Fruit fly (Drosophila melanogaster) whole organism, embryonic: ENCODE measurements around the gene CG31100.

Experiments
- CG10979 ChIP-seq: fragments of 200-800 bp; sonication (Bioruptor generic); optimal IDR thresholded peaks from 2 replicates; lab custom pipeline; 2018; ENCODE audit warnings: missing biosample characterization, mild to moderate bottlenecking, missing genetic modification characterization, moderate library complexity
- CG11093 ChIP-seq: fragments of 200-800 bp; sonication (Bioruptor generic); IDR thresholded peaks from 3 replicates; pipeline ENCODE4 v1.3.6; 2022; ENCODE audit warnings: missing biosample characterization, missing genetic modification characterization
- CG11456 ChIP-seq: fragments of 200-800 bp; sonication (Bioruptor generic); IDR thresholded peaks from 3 replicates; pipeline ENCODE4 v1.3.6; 2022; ENCODE audit warnings: missing biosample characterization, missing genetic modification characterization
- CG12769 ChIP-seq: fragments of 200-800 bp; sonication (Bioruptor generic); optimal IDR thresholded peaks from 2 replicates; lab custom pipeline; 2019; ENCODE audit warnings: missing biosample characterization, mild to moderate bottlenecking, missing genetic modification characterization, moderate library complexity
- CG13894 ChIP-seq: fragments of 200-800 bp; sonication (Bioruptor generic); optimal IDR thresholded peaks from 3 replicates; lab custom pipeline; 2018; ENCODE audit warnings: missing biosample characterization, mild to moderate bottlenecking, missing genetic modification characterization, moderate library complexity
- CG17359 ChIP-seq: fragments of 200-800 bp; sonication (Bioruptor generic); optimal IDR thresholded peaks from 3 replicates; lab custom pipeline; 2018; ENCODE audit warnings: missing biosample characterization, mild to moderate bottlenecking, missing genetic modification characterization, moderate library complexity
- CG17361 ChIP-seq: fragments of 200-800 bp; sonication (Bioruptor generic); IDR thresholded peaks from 3 replicates; pipeline ENCODE4 v1.3.6; 2022; ENCODE audit warnings: missing biosample characterization, missing genetic modification characterization
- CG18262 ChIP-seq: fragments of 200-800 bp; optimal IDR thresholded peaks from 3 replicates; lab custom pipeline; 2019; ENCODE audit warnings: missing biosample characterization, mild to moderate bottlenecking, missing genetic modification characterization, moderate library complexity
- CG30403 ChIP-seq: fragments of 200-800 bp; sonication (Bioruptor generic); optimal IDR thresholded peaks from 3 replicates; lab custom pipeline; 2016; ENCODE audit warnings: missing biosample characterization, missing genetic modification characterization
- CG31388 ChIP-seq: fragments of 200-800 bp; sonication (Bioruptor generic); optimal IDR thresholded peaks from 2 replicates; lab custom pipeline; 2016; ENCODE audit warnings: missing biosample characterization, missing genetic modification characterization
- CG31441 ChIP-seq: fragments of 200-800 bp; sonication (Bioruptor generic); IDR thresholded peaks from 2 replicates; pipeline ENCODE4 v1.3.6; 2022; ENCODE audit warnings: missing biosample characterization, missing genetic modification characterization
- CG34376 ChIP-seq: fragments of 200-800 bp; sonication (Bioruptor generic); optimal IDR thresholded peaks from 2 replicates; lab custom pipeline; 2018; ENCODE audit warnings: missing biosample characterization, mild to moderate bottlenecking, missing genetic modification characterization
- CG3838 ChIP-seq: fragments of 200-800 bp; sonication (Bioruptor generic); optimal IDR thresholded peaks from 3 replicates; lab custom pipeline; 2016; ENCODE audit warnings: missing biosample characterization, missing genetic modification characterization
- CG4707 ChIP-seq: fragments of 200-800 bp; sonication (Bioruptor generic); optimal IDR thresholded peaks from 2 replicates; lab custom pipeline; 2018; ENCODE audit warnings: missing biosample characterization, mild to moderate bottlenecking, missing genetic modification characterization, moderate library complexity
- CG7372 ChIP-seq: fragments of 200-800 bp; sonication (Bioruptor generic); IDR thresholded peaks from 2 replicates; pipeline ENCODE4 v1.3.6; 2022; ENCODE audit warnings: missing biosample characterization, missing genetic modification characterization
- CG7839 ChIP-seq: fragments of 200-800 bp; sonication (Bioruptor generic); optimal IDR thresholded peaks from 3 replicates; lab custom pipeline; 2018; ENCODE audit warnings: missing biosample characterization, mild to moderate bottlenecking, missing genetic modification characterization, moderate library complexity
- CG8359 ChIP-seq: fragments of 200-800 bp; sonication (Bioruptor generic); optimal IDR thresholded peaks from 2 replicates; lab custom pipeline; 2017; ENCODE audit warnings: missing biosample characterization, mild to moderate bottlenecking, missing genetic modification characterization, borderline replicate concordance
- CG9215 ChIP-seq: fragments of 200-800 bp; sonication (Bioruptor generic); IDR thresholded peaks from 2 replicates; pipeline ENCODE4 v1.3.6; 2022; ENCODE audit warnings: missing biosample characterization, missing genetic modification characterization
- CG9727 ChIP-seq: fragments of 200-800 bp; sonication (Bioruptor generic); optimal IDR thresholded peaks from 3 replicates; lab custom pipeline; 2017; ENCODE audit warnings: missing biosample characterization, mild to moderate bottlenecking, missing genetic modification characterization
- Doc3 ChIP-seq: fragments of 200-800 bp; sonication (Bioruptor generic); IDR thresholded peaks from 3 replicates; pipeline ENCODE4 v1.3.6; 2022; ENCODE audit warnings: missing biosample characterization, missing genetic modification characterization; ENCODE audit not compliant: partially characterized antibody
- Eip74EF ChIP-seq, 2 experiments: fragments of 200-800 bp in 1 of 2; fragments of >200 bp in 1 of 2; sonication (Bioruptor generic) in 1 of 2; optimal IDR thresholded peaks; 2 replicates each; lab custom pipeline; 2017 to 2019; ENCODE audit warnings: missing biosample characterization in 2 of 2, missing genetic modification characterization in 2 of 2, mild to moderate bottlenecking in 1 of 2, moderate library complexity in 1 of 2
- Hey ChIP-seq: fragments of 200-800 bp; sonication (Bioruptor generic); optimal IDR thresholded peaks from 3 replicates; lab custom pipeline; 2018; ENCODE audit warnings: missing biosample characterization, mild to moderate bottlenecking, missing genetic modification characterization
- NFAT ChIP-seq: fragments of 200-800 bp; sonication (Bioruptor generic); IDR thresholded peaks from 2 replicates; pipeline ENCODE4 v1.3.6; 2022; ENCODE audit warnings: missing biosample characterization, missing genetic modification characterization
- Sin3A ChIP-seq: fragments of >200 bp; optimal IDR thresholded peaks from 2 replicates; lab custom pipeline; 2018
- Ssrp ChIP-seq: fragments of 200-800 bp; sonication (Bioruptor generic); optimal IDR thresholded peaks from 2 replicates; lab custom pipeline; 2018; ENCODE audit warnings: missing biosample characterization, mild to moderate bottlenecking, missing genetic modification characterization, moderate library complexity
- YL-1 ChIP-seq: fragments of 200-800 bp; sonication (Bioruptor generic); optimal IDR thresholded peaks from 3 replicates; lab custom pipeline; 2017; ENCODE audit warnings: missing biosample characterization, mild to moderate bottlenecking, missing genetic modification characterization
- ac ChIP-seq: fragments of 200-800 bp; sonication (Bioruptor generic); optimal IDR thresholded peaks from 3 replicates; lab custom pipeline; 2017; ENCODE audit warnings: missing biosample characterization, mild to moderate bottlenecking, missing genetic modification characterization
- caup ChIP-seq: fragments of 200-800 bp; sonication (Bioruptor generic); optimal IDR thresholded peaks from 3 replicates; lab custom pipeline; 2017; ENCODE audit warnings: missing biosample characterization, mild to moderate bottlenecking, missing genetic modification characterization, moderate library complexity; ENCODE audit not compliant: severe bottlenecking
- ci ChIP-seq: fragments of 200-800 bp; sonication (Bioruptor generic); IDR thresholded peaks from 3 replicates; pipeline ENCODE4 v1.3.6; 2022; ENCODE audit warnings: missing biosample characterization, missing genetic modification characterization
- dan ChIP-seq: fragments of 200-800 bp; sonication (Bioruptor generic); IDR thresholded peaks from 2 replicates; pipeline ENCODE4 v1.3.6; 2022; ENCODE audit warnings: missing biosample characterization, missing genetic modification characterization
- dpn ChIP-seq, 2 experiments: fragments of 200-800 bp; sonication (Bioruptor generic); optimal IDR thresholded peaks; 3 replicates each; lab custom pipeline; 2016; ENCODE audit warnings: missing biosample characterization in 2 of 2, missing genetic modification characterization in 2 of 2
- ems ChIP-seq: fragments of 200-800 bp; sonication (Bioruptor generic); optimal IDR thresholded peaks from 3 replicates; lab custom pipeline; 2016; ENCODE audit warnings: missing biosample characterization, missing genetic modification characterization
- gcm2 ChIP-seq: fragments of 200-800 bp; sonication (Bioruptor generic); optimal IDR thresholded peaks from 2 replicates; lab custom pipeline; 2016; ENCODE audit warnings: missing biosample characterization, missing genetic modification characterization
- kni ChIP-seq: fragments of 200-800 bp; sonication (Bioruptor generic); optimal IDR thresholded peaks from 3 replicates; lab custom pipeline; 2017; ENCODE audit warnings: mild to moderate bottlenecking, missing biosample characterization, missing genetic modification reagents, missing genetic modification characterization
- nerfin-2 ChIP-seq: fragments of 200-800 bp; sonication (Bioruptor generic); IDR thresholded peaks from 2 replicates; pipeline ENCODE4 v1.3.6; 2022; ENCODE audit warnings: missing biosample characterization, missing genetic modification characterization; ENCODE audit not compliant: partially characterized antibody
- pb ChIP-seq: fragments of 200-800 bp; sonication (Bioruptor generic); optimal IDR thresholded peaks from 3 replicates; lab custom pipeline; 2016; ENCODE audit warnings: missing biosample characterization, missing genetic modification characterization
- phol ChIP-seq: fragments of 200-800 bp; sonication (Bioruptor generic); optimal IDR thresholded peaks from 3 replicates; lab custom pipeline; 2018; ENCODE audit warnings: missing biosample characterization, mild to moderate bottlenecking, missing genetic modification characterization, moderate library complexity
- row ChIP-seq: fragments of 200-800 bp; sonication (Bioruptor generic); IDR thresholded peaks from 3 replicates; pipeline ENCODE4 v1.3.6; 2022; ENCODE audit warnings: missing biosample characterization, missing genetic modification characterization
- sens-2 ChIP-seq: fragments of 200-800 bp; sonication (Bioruptor generic); IDR thresholded peaks from 2 replicates; pipeline ENCODE4 v1.3.6; 2022; ENCODE audit warnings: missing biosample characterization, missing genetic modification characterization
- seq ChIP-seq: fragments of 200-800 bp; sonication (Bioruptor generic); IDR thresholded peaks from 2 replicates; pipeline ENCODE4 v1.3.6; 2022; ENCODE audit warnings: missing biosample characterization, missing genetic modification characterization
- sqz ChIP-seq: fragments of 200-800 bp; sonication (Bioruptor generic); optimal IDR thresholded peaks from 3 replicates; lab custom pipeline; 2018; ENCODE audit warnings: missing biosample characterization, mild to moderate bottlenecking, missing genetic modification characterization
- stc ChIP-seq: fragments of 200-800 bp; sonication (Bioruptor generic); IDR thresholded peaks from 2 replicates; pipeline ENCODE4 v1.3.6; 2022; ENCODE audit warnings: missing biosample characterization, missing genetic modification characterization
- tio ChIP-seq: fragments of 200-800 bp; sonication (Bioruptor generic); optimal IDR thresholded peaks from 2 replicates; lab custom pipeline; 2017; ENCODE audit warnings: missing biosample characterization, missing genetic modification characterization, inconsistent platforms
- tll ChIP-seq, 2 experiments: fragments of 200-800 bp in 1 of 2; fragments of >200 bp in 1 of 2; sonication (Bioruptor generic) in 1 of 2; optimal IDR thresholded peaks; 2 replicates each; lab custom pipeline; 2017 to 2019; ENCODE audit warnings: missing biosample characterization in 2 of 2, missing genetic modification characterization in 2 of 2, mild to moderate bottlenecking in 1 of 2, moderate library complexity in 1 of 2
- unpg ChIP-seq: fragments of 200-800 bp; sonication (Bioruptor generic); optimal IDR thresholded peaks from 3 replicates; lab custom pipeline; 2018; ENCODE audit warnings: missing biosample characterization, mild to moderate bottlenecking, missing genetic modification characterization, moderate library complexity
- wdn ChIP-seq: fragments of 200-800 bp; sonication (Bioruptor generic); IDR thresholded peaks from 2 replicates; pipeline ENCODE4 v1.3.6; 2022; ENCODE audit warnings: missing biosample characterization, missing genetic modification characterization
- zen ChIP-seq: fragments of 200-800 bp; sonication (Bioruptor generic); optimal IDR thresholded peaks from 3 replicates; lab custom pipeline; 2018; ENCODE audit warnings: missing biosample characterization, mild to moderate bottlenecking, missing genetic modification characterization, moderate library complexity
- zen2 ChIP-seq: fragments of 200-800 bp; sonication (Bioruptor generic); IDR thresholded peaks from 3 replicates; pipeline ENCODE4 v1.3.6; 2022; ENCODE audit warnings: missing biosample characterization, missing genetic modification characterization; ENCODE audit not compliant: partially characterized antibody

CG31100 gene

dm6 chr3R:8965546-8965945 is 37.9 kb downstream of the CG31100 start:
- TF ChIP-seq sqz (GFP tag; lab: Kevin White, UChicago), result no peak
- TF ChIP-seq kni, result peak; percentile 9
- TF ChIP-seq caup (GFP tag; lab: Kevin White, UChicago), result no peak
- TF ChIP-seq tll (GFP tag; optimal IDR thresholded peaks at IDR 0.05; lab: Kevin White, UChicago), result peak in 1 of 2 experiments; percentile 91
- peak; percentile 91 for TF ChIP-seq zen (tag; lab: Kevin White, UChicago)
- TF ChIP-seq, all 482 proteins: peak for 3

DNA sequence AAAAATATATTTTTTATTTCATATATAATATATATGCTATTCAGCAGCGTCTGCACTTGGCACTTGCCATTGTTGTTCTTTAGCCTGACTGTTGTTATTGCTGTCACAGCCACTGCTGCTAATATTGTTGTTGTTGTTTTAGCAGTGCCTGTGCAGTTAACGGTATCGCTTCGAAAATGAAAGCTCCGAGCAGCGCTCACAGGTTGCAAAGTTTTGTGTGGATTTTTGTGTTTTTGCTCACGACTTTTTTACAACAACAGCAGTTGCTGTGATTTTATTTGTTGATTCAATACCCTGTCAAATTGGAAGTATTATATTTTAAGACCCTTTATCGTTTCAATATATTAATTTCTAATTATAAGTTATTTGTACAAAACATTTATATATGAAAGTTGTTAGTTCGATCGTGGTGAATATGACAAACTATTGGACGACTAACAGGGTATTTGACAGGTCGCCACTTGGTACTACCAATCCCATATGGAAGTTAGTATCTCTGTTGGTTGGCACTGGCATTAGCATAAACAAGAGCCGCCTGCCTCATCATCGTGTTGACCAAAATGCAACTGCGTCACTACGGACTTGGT is 39.6 kb downstream of the CG31100 start:
- peak; percentile 60 for TF ChIP-seq CG18262 (tag; lab: Kevin White, UChicago)
- TF ChIP-seq Sin3A (lab: Kevin White, UChicago), result no peak
- TF ChIP-seq CG9727, result no peak
- TF ChIP-seq CG34376 (GFP tag; lab: Kevin White, UChicago), result no peak
- TF ChIP-seq tll (GFP tag; optimal IDR thresholded peaks at IDR 0.05; lab: Kevin White, UChicago), result no peak
- TF ChIP-seq unpg (GFP tag; lab: Kevin White, UChicago), result peak; percentile 58
- TF ChIP-seq row, result peak; percentile 51; the same call in 2 of the 3 replicates
- TF ChIP-seq CG12769 (tag; lab: Kevin White, UChicago), result no peak
- TF ChIP-seq CG11456 (GFP tag; lab: Robert Waterston, UW), result no peak
- TF ChIP-seq ems (GFP tag; lab: Kevin White, UChicago), result no peak
- no peak for TF ChIP-seq CG8359
- no peak for TF ChIP-seq CG31388
- TF ChIP-seq CG17359, result peak; percentile 75
- no peak for TF ChIP-seq Doc3 (GFP tag; lab: Robert Waterston, UW)
- no peak for TF ChIP-seq CG11093 (GFP tag; lab: Robert Waterston, UW)
- TF ChIP-seq gcm2 (GFP tag; lab: Kevin White, UChicago), result no peak
- TF ChIP-seq CG17361, result peak; percentile 46; the same call in 1 of the 3 replicates
- peak; percentile 62 for TF ChIP-seq stc (GFP tag; lab: Robert Waterston, UW)
- TF ChIP-seq Eip74EF (GFP tag; optimal IDR thresholded peaks at IDR 0.05; lab: Kevin White, UChicago), result peak in 1 of 2 experiments; percentile 14
- peak; percentile 19 for TF ChIP-seq CG4707 (GFP tag; lab: Kevin White, UChicago)
- no peak for TF ChIP-seq seq (GFP tag; lab: Robert Waterston, UW)
- no peak for TF ChIP-seq CG13894 (tag; lab: Kevin White, UChicago)
- TF ChIP-seq CG7372 (GFP tag; lab: Robert Waterston, UW), result 0 out of 2 replicates have a peak, but pooled peaks have one; percentile 16
- no peak for TF ChIP-seq CG3838 (GFP tag; lab: Kevin White, UChicago)
- peak; percentile 85 for TF ChIP-seq ci
- TF ChIP-seq CG31441 (GFP tag; lab: Robert Waterston, UW), result peak; percentile 73
- no peak for TF ChIP-seq nerfin-2 (GFP tag; lab: Robert Waterston, UW)
- TF ChIP-seq tio (GFP tag; lab: Kevin White, UChicago), result no peak
- TF ChIP-seq zen2 (GFP tag; lab: Robert Waterston, UW), result no peak
- peak; percentile 47 for TF ChIP-seq phol (tag; lab: Kevin White, UChicago)
- TF ChIP-seq pb (GFP tag; lab: Kevin White, UChicago), result no peak
- TF ChIP-seq dpn (GFP tag; optimal IDR thresholded peaks at IDR 0.05; lab: Kevin White, UChicago), result no peak
- TF ChIP-seq CG30403 (GFP tag; lab: Kevin White, UChicago), result peak; percentile 5
- peak; percentile 41 for TF ChIP-seq CG10979 (tag; lab: Kevin White, UChicago)
- no peak for TF ChIP-seq NFAT (GFP tag; lab: Robert Waterston, UW)
- TF ChIP-seq CG9215 (GFP tag; lab: Robert Waterston, UW), result no peak
- peak; percentile 45 for TF ChIP-seq Ssrp (tag; lab: Kevin White, UChicago)
- no peak for TF ChIP-seq dan
- no peak for TF ChIP-seq sens-2 (GFP tag; lab: Robert Waterston, UW)
- no peak for TF ChIP-seq wdn (GFP tag; lab: Robert Waterston, UW)
- TF ChIP-seq Hey (tag; lab: Kevin White, UChicago), result no peak
- peak; percentile 48 for TF ChIP-seq CG7839 (tag; lab: Kevin White, UChicago)
- TF ChIP-seq ac, result no peak
- TF ChIP-seq YL-1, result no peak
